Worm (Caenorhabditis elegans): ENCODE results near the gene F55A11.7.

The F55A11.7 gene

DNA sequence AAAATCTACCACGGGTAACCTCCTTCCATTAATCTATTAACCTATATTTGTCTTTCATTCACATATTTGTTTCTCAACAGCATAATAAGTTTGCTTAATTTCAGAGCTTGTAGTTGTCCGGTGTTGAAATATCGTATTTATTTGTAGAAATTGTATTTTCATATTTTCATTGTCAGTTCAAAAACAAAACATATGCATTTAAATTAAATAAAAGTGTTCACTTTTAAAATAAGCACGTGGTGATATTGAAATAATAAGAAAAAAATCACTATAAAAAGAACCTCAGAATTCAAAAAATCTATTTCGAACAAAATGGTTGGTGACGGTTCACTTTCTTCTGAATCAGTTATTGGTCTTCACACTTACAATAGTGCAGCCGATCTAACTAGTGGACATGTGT lies 28.6 kb downstream of the F55A11.7 start, which contains the start of gene T04F3.3:
Gene T04F3.3, plus strand, starts transcription at position 301 of the 400 bp plus-strand sequence.
- TF ChIP-seq gei-8 (GFP tag; optimal IDR thresholded peaks at IDR 0.05) (no peak), hlh-30 (tag; optimal IDR thresholded peaks at IDR 0.05; ENCODE audit: insufficient read depth) (no peak), zag-1 (tag; optimal IDR thresholded peaks at IDR 0.05) (no peak), dve-1 (tag; optimal IDR thresholded peaks at IDR 0.05; ENCODE audit: insufficient read depth) (no peak), unc-39 (tag; optimal IDR thresholded peaks at IDR 0.05) (no peak), nhr-41 (GFP tag; IDR thresholded peaks at IDR 0.05) (no peak)

DNA sequence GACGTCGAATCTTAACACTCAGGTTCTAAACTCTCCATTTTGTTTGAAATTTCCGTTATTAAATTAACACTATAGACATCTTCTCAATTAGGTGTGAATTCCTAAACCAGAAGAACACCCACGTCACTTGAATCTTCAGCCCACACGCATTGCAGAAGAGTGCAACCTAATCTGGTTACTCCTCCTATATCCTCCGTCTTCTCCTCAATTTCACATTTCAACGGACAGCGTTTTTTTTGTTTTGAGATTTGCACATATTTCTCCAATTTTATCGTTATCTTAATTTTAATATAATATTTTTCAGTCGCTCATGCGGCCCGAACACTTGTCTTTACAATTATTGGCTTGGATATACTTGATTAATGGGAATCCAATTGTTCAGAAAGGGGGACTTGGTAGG lies 29.9 kb downstream of the F55A11.7 start, which contains the start of gene smoc-1:
Gene smoc-1, plus strand, starts transcription at position 301 of the 400 bp plus-strand sequence.
- TF ChIP-seq dmd-8 (GFP tag; IDR thresholded peaks at IDR 0.05) (no peak), ces-1 (GFP tag; optimal IDR thresholded peaks at IDR 0.05) (peak; percentile 6)

DNA sequence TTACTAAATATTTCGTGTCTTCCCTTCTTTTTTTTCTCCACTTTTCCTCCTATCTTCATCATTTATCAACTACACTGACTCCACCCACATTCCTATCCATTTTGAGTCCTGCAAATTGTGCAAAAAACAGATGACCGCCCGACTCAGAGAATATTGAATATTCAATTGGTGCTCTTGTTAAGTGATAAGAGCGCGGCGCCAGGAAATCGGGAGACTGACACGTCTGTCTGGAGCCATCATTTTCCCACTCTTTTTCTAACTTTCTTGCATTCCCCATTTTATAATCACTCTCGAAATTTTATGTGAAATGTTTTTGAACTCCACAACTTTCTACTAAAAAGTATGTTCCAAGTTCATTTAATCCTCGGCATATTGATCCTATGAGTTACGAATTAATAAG lies 31.4 kb downstream of the F55A11.7 start:
- TF ChIP-seq dmd-8 (GFP tag; IDR thresholded peaks at IDR 0.05) (no peak), nhr-28 (tag; optimal IDR thresholded peaks at IDR 0.05) (peak; percentile 55), lin-38 (GFP tag; IDR thresholded peaks at IDR 0.05) (no peak), F10B5.3 (tag; optimal IDR thresholded peaks at IDR 0.05) (no peak), dve-1 (tag; optimal IDR thresholded peaks at IDR 0.05; ENCODE audit: insufficient read depth) (peak; percentile 14), nhr-76 (tag; optimal IDR thresholded peaks at IDR 0.05) (no peak), dmd-6 (GFP tag; IDR thresholded peaks at IDR 0.05) (peak; percentile 70), hlh-11 (tag; optimal IDR thresholded peaks at IDR 0.05) (peak; percentile 51), snpc-4 (tag; optimal IDR thresholded peaks at IDR 0.05) (no peak), ztf-7 (tag; optimal IDR thresholded peaks at IDR 0.05) (no peak)

DNA sequence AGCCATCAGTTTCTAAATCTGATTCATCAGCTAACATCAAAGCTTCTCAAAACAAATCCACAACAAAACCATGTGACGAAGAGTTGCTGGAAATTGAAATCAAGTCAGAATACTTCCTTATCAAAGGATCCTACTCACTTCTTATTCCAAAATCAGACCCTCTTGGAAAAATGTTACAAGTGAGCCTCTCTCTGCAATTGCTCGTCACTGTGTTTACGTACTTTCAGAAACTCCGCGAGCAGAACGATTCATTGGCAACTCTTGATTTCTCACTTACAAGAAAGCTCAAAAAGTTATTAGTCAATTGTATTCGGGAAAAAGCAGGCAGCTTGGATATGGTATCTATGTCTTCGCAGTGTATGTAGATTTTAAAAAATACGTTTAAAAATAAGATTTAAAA lies 35.8 kb downstream of the F55A11.7 start:
- no peak for TF ChIP-seq D1046.2 (GFP tag; IDR thresholded peaks at IDR 0.05)
- TF ChIP-seq zfp-3 (GFP tag; conservative IDR thresholded peaks at IDR 0.05): no peak
- no peak for TF ChIP-seq pqm-1 (tag; optimal IDR thresholded peaks at IDR 0.05)
- TF ChIP-seq ceh-44 (GFP tag; IDR thresholded peaks at IDR 0.05): no peak
- TF ChIP-seq unc-62 (GFP tag; optimal IDR thresholded peaks at IDR 0.05 in 1 of 2): no peak
- no peak for TF ChIP-seq unc-62 (tag; optimal IDR thresholded peaks at IDR 0.05)
- no peak for TF ChIP-seq snpc-1.2 (GFP tag; IDR thresholded peaks at IDR 0.05)
- TF ChIP-seq nhr-10 (tag; optimal IDR thresholded peaks at IDR 0.05): no peak
- no peak for TF ChIP-seq egl-27 (tag; optimal IDR thresholded peaks at IDR 0.05)
- no peak for TF ChIP-seq hmg-1.1 (GFP tag; IDR thresholded peaks at IDR 0.05)
- no peak for TF ChIP-seq madf-5 (GFP tag; IDR thresholded peaks at IDR 0.05)
- no peak for TF ChIP-seq cey-2 (tag; optimal IDR thresholded peaks at IDR 0.05; ENCODE audit: borderline replicate concordance, insufficient read depth)
- no peak for TF ChIP-seq dve-1 (tag; optimal IDR thresholded peaks at IDR 0.05; ENCODE audit: insufficient read depth)
- TF ChIP-seq lin-39 (tag; optimal IDR thresholded peaks at IDR 0.05): no peak
- no peak for TF ChIP-seq nhr-28 (tag; optimal IDR thresholded peaks at IDR 0.05)
- no peak for TF ChIP-seq mep-1 (tag; optimal IDR thresholded peaks at IDR 0.05)
- TF ChIP-seq lin-38 (GFP tag; IDR thresholded peaks at IDR 0.05): no peak
- TF ChIP-seq nhr-77 (tag; optimal IDR thresholded peaks at IDR 0.05): no peak

DNA sequence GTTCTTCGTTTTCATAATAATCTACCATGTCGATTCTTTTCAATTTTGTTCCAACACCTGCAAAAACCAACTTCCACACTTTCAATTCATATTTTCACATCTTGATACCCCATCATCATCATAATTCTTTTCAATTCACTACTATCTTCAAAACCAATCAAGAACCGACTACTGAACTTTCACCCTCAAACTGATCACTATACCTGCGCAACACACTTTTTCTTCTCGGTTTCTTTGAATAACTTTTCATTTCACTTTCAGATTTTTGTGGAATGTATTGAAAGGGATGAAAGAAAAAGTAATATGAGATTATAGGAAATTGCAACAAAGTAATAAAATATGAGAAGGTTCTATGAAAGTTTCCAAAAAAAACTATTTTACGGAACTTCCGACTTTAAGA lies 46.2 kb downstream of the F55A11.7 start:
- no peak for TF ChIP-seq gei-8 (GFP tag; optimal IDR thresholded peaks at IDR 0.05)
- no peak for TF ChIP-seq Y5F2A.4 (GFP tag; optimal IDR thresholded peaks at IDR 0.05)
- TF ChIP-seq ama-1 (optimal IDR thresholded peaks at IDR 0.05): no peak
- TF ChIP-seq egl-43 (GFP tag; IDR thresholded peaks at IDR 0.05): no peak
- TF ChIP-seq mxl-3 (GFP tag; optimal IDR thresholded peaks at IDR 0.05): no peak
- no peak for TF ChIP-seq ceh-82 (tag; optimal IDR thresholded peaks at IDR 0.05)
- TF ChIP-seq fos-1 (tag; optimal IDR thresholded peaks at IDR 0.05): no peak
- peak; percentile 32 for TF ChIP-seq aha-1 (tag)

All from whole organism, L4 larva.